Fruit fly (Drosophila melanogaster): ENCODE results near the gene CG14210.
A peak's percentile ranks its signal among the peaks of the same experiment; 100 is the strongest.

CG14210 gene

dm6 chrX:19601644-19602043, 14.4 kb upstream of the CG14210 start, which contains the start of gene CG14220 (continued):
- TF ChIP-seq CG7987 (GFP tag; optimal IDR thresholded peaks at IDR 0.05) (peak; percentile 26), ci (GFP tag; IDR thresholded peaks at IDR 0.05) (no peak), CG2116 (GFP tag; optimal IDR thresholded peaks at IDR 0.05) (peak; percentile 98), Taf1 (GFP tag; IDR thresholded peaks at IDR 0.05) (no peak), tgo (GFP tag; IDR thresholded peaks at IDR 0.05) (no peak), CG12236 (GFP tag; optimal IDR thresholded peaks at IDR 0.05) (no peak), CG3838 (GFP tag; optimal IDR thresholded peaks at IDR 0.05) (no peak), abd-A (tag; optimal IDR thresholded peaks at IDR 0.05) (no peak), hkb (optimal IDR thresholded peaks at IDR 0.05) (no peak), hkb (GFP tag; IDR thresholded peaks at IDR 0.05) (no peak), HmgD (GFP tag; optimal IDR thresholded peaks at IDR 0.05) (no peak), wor (GFP tag; IDR thresholded peaks at IDR 0.05) (no peak), dysf (GFP tag; IDR thresholded peaks at IDR 0.05) (no peak), Meics (GFP tag; optimal IDR thresholded peaks at IDR 0.05) (peak; percentile 12), dm (GFP tag; optimal IDR thresholded peaks at IDR 0.05) (peak; percentile 4), CG32772 (GFP tag; IDR thresholded peaks at IDR 0.05) (no peak), fd3F (GFP tag; optimal IDR thresholded peaks at IDR 0.05) (no peak), CG42726 (GFP tag; IDR thresholded peaks at IDR 0.05; ENCODE audit: partially characterized antibody) (peak; percentile 90), her (GFP tag; optimal IDR thresholded peaks at IDR 0.05) (no peak), sim (GFP tag; IDR thresholded peaks at IDR 0.05) (no peak), CG10209 (GFP tag; optimal IDR thresholded peaks at IDR 0.05) (no peak), pita (GFP tag; optimal IDR thresholded peaks at IDR 0.05) (no peak), ash1 (GFP tag; optimal IDR thresholded peaks at IDR 0.05) (no peak), Hr51 (GFP tag; optimal IDR thresholded peaks at IDR 0.05) (no peak), CG4617 (GFP tag; optimal IDR thresholded peaks at IDR 0.05; ENCODE audit: borderline replicate concordance) (peak; percentile 43), pfk (GFP tag; optimal IDR thresholded peaks at IDR 0.05) (peak; percentile 38), Atf3 (GFP tag; optimal IDR thresholded peaks at IDR 0.05) (no peak), CG4424 (GFP tag; optimal IDR thresholded peaks at IDR 0.05) (no peak), CG18599 (GFP tag; optimal IDR thresholded peaks at IDR 0.05) (no peak), CG32532 (GFP tag; IDR thresholded peaks at IDR 0.05) (no peak), Aef1 (GFP tag; IDR thresholded peaks at IDR 0.05) (no peak), ssp (GFP tag; IDR thresholded peaks at IDR 0.05) (no peak), Neu2 (GFP tag; optimal IDR thresholded peaks at IDR 0.05; ENCODE audit: borderline replicate concordance) (no peak), CG9817 (tag; optimal IDR thresholded peaks at IDR 0.05) (no peak), CG18011 (GFP tag; optimal IDR thresholded peaks at IDR 0.05) (no peak), CG17328 (GFP tag; IDR thresholded peaks at IDR 0.05) (no peak), CG6791 (GFP tag; IDR thresholded peaks at IDR 0.05; ENCODE audit: partially characterized antibody) (peak; percentile 97), tll (GFP tag; optimal IDR thresholded peaks at IDR 0.05) (no peak), NC2β (GFP tag; optimal IDR thresholded peaks at IDR 0.05) (no peak), NK7.1 (GFP tag; optimal IDR thresholded peaks at IDR 0.05) (no peak), pzg (GFP tag; optimal IDR thresholded peaks at IDR 0.05) (peak; percentile 89), CG3726 (GFP tag; IDR thresholded peaks at IDR 0.05) (no peak), Hmx (GFP tag; optimal IDR thresholded peaks at IDR 0.05) (no peak), CG3995 (GFP tag; optimal IDR thresholded peaks at IDR 0.05) (peak; percentile 22), ase (GFP tag; IDR thresholded peaks at IDR 0.05) (no peak), CG2202 (tag; optimal IDR thresholded peaks at IDR 0.05) (no peak), chif (GFP tag; optimal IDR thresholded peaks at IDR 0.05) (no peak), CG2120 (GFP tag; optimal IDR thresholded peaks at IDR 0.05) (peak; percentile 7), Antp (GFP tag; optimal IDR thresholded peaks at IDR 0.05) (no peak), Jarid2 (GFP tag; optimal IDR thresholded peaks at IDR 0.05) (no peak), dmrt99B (tag; optimal IDR thresholded peaks at IDR 0.05) (no peak), Bgb (GFP tag; IDR thresholded peaks at IDR 0.05; ENCODE audit: partially characterized antibody) (peak; percentile 97)

Measured in whole organism, embryonic.